Worm (Caenorhabditis elegans): ENCODE data around the gene spig-7.

DNA sequence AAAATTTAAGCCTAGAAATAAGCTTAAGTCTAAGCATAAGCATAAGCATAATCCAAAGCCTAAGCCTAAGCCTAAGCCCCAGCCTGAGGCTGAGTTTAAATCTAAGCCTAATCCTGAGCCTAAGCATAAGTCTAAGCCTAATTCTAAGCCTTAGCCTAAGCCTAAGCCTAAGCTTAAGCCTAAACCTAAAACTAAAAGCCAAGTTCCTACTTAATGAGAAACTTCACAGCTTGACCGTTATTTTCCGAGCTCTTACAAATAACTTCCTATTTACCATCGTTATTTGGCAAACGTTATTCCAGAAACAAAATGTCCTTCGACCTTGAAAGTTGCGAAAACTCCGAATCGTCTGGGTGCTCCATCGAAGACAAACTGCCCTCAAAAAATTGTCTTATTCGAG, 12.8 kb upstream of the spig-7 start, which contains the start of gene C38C3.4:
- no peak for TF ChIP-seq him-1 (tag; optimal IDR thresholded peaks at IDR 0.05)
- TF ChIP-seq dao-5 (tag; optimal IDR thresholded peaks at IDR 0.05) = no peak
